Worm (Caenorhabditis elegans) whole organism, early embryonic: ENCODE results near the gene alg-1.

ENCODE experiments used
- F13C5.2 ChIP-seq: sonication (generic microtip); optimal IDR thresholded peaks from 2 replicates; lab custom pipeline; 2017; ENCODE audit warnings: mild to moderate bottlenecking, missing genetic modification characterization, inconsistent platforms, missing compliant biosample characterization
- aly-1 ChIP-seq: sonication (generic microtip); optimal IDR thresholded peaks from 2 replicates; lab custom pipeline; 2016; ENCODE audit warnings: missing genetic modification characterization, missing compliant biosample characterization
- ama-1 ChIP-seq: fragments of 150-350 bp; optimal IDR thresholded peaks from 2 replicates; lab custom pipeline; 2014
- ceh-13 ChIP-seq: fragments of 200-800 bp; sonication (Bioruptor generic); optimal IDR thresholded peaks from 2 replicates; lab custom pipeline; 2018; ENCODE audit warnings: mild to moderate bottlenecking, missing genetic modification characterization, missing compliant biosample characterization
- flt-1 ChIP-seq: fragments of 200-800 bp; sonication (Bioruptor generic); IDR thresholded peaks from 2 replicates; pipeline ENCODE4 v1.3.6; 2022; ENCODE audit warnings: missing genetic modification characterization, missing compliant biosample characterization
- hmg-4 ChIP-seq: fragments of 200-800 bp; sonication (Bioruptor generic); optimal IDR thresholded peaks from 2 replicates; lab custom pipeline; 2018; ENCODE audit warnings: mild to moderate bottlenecking, missing genetic modification characterization, missing compliant biosample characterization
- hnd-1 ChIP-seq: sonication (generic microtip); optimal IDR thresholded peaks from 2 replicates; lab custom pipeline; 2016; ENCODE audit warnings: missing genetic modification characterization, missing compliant biosample characterization
- sea-1 ChIP-seq: fragments of 200-800 bp; sonication (Bioruptor generic); conservative IDR thresholded peaks from 2 replicates; pipeline ENCODE4 v1.3.6; 2022; ENCODE audit warnings: missing genetic modification characterization, missing compliant biosample characterization
- tbx-11 ChIP-seq: fragments of 200-800 bp; sonication (Bioruptor generic); IDR thresholded peaks from 2 replicates; pipeline ENCODE4 v1.3.6; 2022; ENCODE audit warnings: missing genetic modification characterization, missing compliant biosample characterization

- no peak for TF ChIP-seq ama-1
- TF ChIP-seq F13C5.2 (tag; lab: Kevin White, UChicago): no peak
- no peak for TF ChIP-seq aly-1 (tag; lab: Kevin White, UChicago)
- TF ChIP-seq ceh-13 (GFP tag; lab: Kevin White, UChicago): no peak
- TF ChIP-seq flt-1: no peak
- no peak for TF ChIP-seq tbx-11
- no peak for TF ChIP-seq hnd-1 (tag; lab: Kevin White, UChicago)
- no peak for TF ChIP-seq sea-1 (GFP tag; lab: Robert Waterston, UW)
- no peak for TF ChIP-seq hmg-4
These were observed 14.3 kb downstream of the alg-1 start, which contains the start of gene F48F7.3 for ce11 chrX:13963203-13963602.
